Fruit fly (Drosophila melanogaster) whole organism, larva: Measurements from ENCODE around the gene CG17198.
A peak's percentile ranks its signal among the peaks of the same experiment; 100 is the strongest.

Experiments
- noc ChIP-seq: fragments of 200-800 bp; sonication (Bioruptor generic); optimal IDR thresholded peaks from 3 replicates; lab custom pipeline; 2019; ENCODE audit warnings: missing biosample characterization, mild to moderate bottlenecking, missing genetic modification characterization, moderate library complexity

CG17198 gene

dm6 chr3R:25759430-25759829 lies 15.7 kb downstream of the CG17198 start:
- TF ChIP-seq noc, result no peak

DNA sequence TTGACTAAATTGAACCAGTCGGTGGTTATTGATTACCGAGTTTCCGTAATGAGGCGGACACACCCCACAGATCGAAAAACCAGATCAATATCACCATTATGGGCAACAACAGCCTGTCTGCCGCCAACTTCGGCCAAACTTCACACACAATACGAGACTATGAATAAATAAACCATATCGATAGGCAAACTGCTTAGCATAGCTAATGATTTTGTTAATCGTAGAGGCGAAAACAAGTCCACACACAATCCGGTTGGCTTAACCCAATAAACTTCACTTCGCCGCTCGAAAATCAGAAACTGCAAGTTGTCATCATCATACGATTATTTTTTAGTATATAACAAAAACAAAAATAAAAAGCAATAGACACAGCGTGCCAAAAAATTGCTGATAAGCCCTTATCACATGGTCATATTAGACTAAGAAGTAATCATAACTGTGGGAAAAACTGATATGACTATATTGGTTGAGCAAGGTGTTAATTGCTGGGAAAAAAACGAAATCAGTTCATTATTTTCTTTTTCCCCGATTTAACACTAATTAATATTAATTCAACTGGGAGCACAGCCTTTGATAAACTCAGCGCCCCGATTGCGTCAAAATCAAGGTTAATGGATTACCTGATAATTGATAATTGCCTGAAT lies 19.2 kb downstream of the CG17198 start:
- TF ChIP-seq noc, result peak; percentile 79

DNA sequence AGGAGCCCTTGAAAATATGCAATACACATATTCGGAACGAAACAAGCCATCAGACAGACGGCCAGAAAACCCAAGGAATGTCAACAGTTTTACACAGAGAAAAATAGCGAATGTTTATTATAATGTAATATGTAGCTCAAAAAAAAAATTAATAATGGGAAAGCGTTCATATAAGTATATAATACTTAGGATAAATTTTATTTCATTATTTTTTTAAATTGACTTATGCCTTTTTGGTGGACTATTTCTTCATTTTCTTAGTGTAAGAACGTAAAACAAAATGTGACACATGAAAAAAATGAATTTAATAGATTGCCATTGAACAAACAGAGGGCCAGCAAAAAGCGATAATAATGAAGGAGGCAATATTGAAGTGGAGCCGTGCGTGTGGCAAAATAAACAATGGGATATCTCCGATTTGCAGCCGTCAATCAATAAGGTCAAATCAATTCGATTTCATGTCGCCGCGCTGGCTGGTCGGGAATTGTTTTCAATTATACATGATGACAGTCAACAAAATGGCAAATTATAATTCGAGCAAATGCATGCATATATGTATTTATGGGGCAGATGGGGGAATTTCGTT lies 20.2 kb downstream of the CG17198 start:
- peak; percentile 36 for TF ChIP-seq noc

DNA sequence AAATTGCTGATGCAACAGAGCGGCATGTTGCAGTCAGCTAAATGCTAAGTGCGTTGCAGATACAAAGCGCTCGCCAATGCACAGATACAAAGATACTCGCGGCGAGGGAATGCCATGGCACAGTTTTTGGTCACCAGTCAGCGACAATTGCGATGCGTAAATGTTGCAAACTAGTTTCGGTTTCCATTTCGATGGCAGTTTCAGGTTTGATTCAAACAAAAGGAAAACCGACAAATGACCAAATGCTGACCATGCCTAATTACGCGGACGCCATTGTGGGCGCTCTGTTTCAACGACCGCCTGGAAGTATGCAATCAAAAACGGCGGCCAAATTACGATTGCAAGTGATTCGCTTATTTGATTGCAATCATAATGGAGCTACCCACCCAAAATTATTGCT lies 21.4 kb downstream of the CG17198 start:
- TF ChIP-seq noc, result no peak

DNA sequence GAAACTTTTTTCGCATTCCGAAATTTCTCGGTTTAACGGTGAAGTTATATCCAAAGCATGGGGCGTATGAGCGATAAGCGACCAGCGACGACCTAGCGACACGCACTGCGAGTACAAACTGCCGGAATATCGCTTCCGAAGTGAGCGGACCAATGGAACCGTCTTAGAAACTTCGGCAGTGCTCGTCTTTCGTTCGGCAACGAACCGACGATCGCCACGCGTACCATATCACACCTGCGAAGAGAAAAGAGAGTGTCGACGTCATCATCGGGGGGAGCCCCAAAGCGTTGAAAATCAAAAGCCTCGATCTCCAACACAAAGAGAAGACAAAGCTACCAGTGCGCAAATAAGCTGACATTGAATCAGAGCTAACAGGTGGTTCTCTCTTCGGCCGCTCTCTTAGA lies 34.8 kb downstream of the CG17198 start, which contains the start of gene LpR2:
LpR2 (minus strand) TSS at position 118 of the 404 bp plus-strand sequence.
- TF ChIP-seq noc, result peak; percentile 34

- TF ChIP-seq noc, result no peak
Observed at dm6 chr3R:25739727-25740126, 35.4 kb downstream of the CG17198 start.

dm6 chr3R:25737735-25738371 lies 37.3 kb downstream of the CG17198 start:
- peak; percentile 89 for TF ChIP-seq noc

dm6 chr3R:25735801-25736068 lies 39.4 kb downstream of the CG17198 start:
- TF ChIP-seq noc, result peak; percentile 17

DNA sequence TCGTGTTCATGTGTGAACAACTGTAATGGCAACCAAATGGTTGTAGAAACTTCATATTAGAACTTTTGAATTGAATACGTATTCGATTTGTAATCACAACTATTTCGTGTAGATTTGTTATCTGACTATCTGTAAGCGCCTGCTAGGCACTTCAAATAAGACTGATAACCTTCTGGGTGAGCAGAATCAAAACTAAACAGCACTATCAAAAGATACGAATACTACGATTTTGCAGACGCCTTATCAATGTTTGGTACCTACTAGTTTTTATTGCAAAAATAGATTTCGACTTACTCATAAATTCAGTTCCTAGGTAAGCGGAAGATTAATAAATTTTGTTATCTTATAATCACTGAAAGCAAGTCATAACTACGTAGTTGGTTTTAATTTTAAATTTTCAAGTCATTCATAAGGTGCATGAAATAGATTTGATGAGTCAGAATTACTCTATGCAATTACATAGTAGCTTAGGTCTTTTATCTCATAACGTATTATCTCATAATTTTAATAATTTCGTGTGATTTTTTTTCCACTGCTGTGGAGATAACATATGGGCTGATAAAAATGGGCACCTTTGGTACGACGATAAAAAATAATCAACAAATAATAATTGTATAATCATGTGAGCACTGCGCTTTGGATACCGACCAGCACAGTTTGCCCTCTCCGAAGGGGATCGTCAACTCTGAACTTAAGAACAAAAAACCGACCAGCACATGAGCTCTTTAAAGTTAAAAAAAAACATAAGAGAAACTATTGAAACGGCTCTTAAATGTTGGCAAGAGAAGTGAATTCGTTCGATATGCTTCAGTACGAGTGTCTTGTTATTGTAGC lies 40.0 kb downstream of the CG17198 start:
- TF ChIP-seq noc, result peak; percentile 62

DNA sequence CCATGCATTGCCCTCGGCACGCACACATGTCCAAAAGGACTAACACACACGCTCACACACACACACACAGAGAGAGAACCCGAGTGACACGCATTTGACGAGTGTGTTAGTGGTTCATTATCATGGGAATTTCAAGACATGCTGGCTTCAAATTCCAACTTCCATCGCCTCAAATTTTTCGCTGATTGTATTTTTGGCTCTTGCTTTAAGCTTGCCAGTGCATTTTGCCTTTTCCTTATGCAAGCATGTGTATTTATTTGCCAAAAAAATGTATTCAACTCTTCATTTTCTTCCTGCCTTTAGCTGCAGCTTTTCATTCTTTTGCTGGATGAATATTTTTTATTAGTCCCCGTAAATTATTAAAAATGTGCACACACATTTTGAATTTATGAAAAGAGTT lies 51.4 kb downstream of the CG17198 start:
- TF ChIP-seq noc, result no peak
